Worm (Caenorhabditis elegans) whole organism, young adult: ENCODE measurements around the gene set-25.

Experiments used
- dpl-1 ChIP-seq: fragments of 150-350 bp; optimal IDR thresholded peaks from 2 replicates; lab custom pipeline; 2014; ENCODE audit warnings: missing biosample characterization, missing genetic modification reagents, missing genetic modification characterization
- hlh-26 ChIP-seq: fragments of 200-800 bp; sonication (Bioruptor generic); conservative IDR thresholded peaks from 2 replicates; pipeline ENCODE4 v1.3.6; 2022; ENCODE audit warnings: missing genetic modification reagents, missing genetic modification characterization, missing compliant biosample characterization
- hmg-20 ChIP-seq: fragments of 200-800 bp; sonication (Bioruptor generic); IDR thresholded peaks from 2 replicates; pipeline ENCODE4 v1.3.6; 2022; ENCODE audit warnings: missing genetic modification reagents, missing genetic modification characterization, missing compliant biosample characterization
- lin-40 ChIP-seq: sonication (generic microtip); optimal IDR thresholded peaks from 2 replicates; lab custom pipeline; 2016; ENCODE audit warnings: missing genetic modification characterization, mild to moderate bottlenecking, missing compliant biosample characterization, missing genotype, missing genetic modification reagents
- snpc-4 ChIP-seq, 5 experiments: fragments of 150-350 bp in 1 of 5; sonication (generic microtip) in 4 of 5; optimal IDR thresholded peaks; 2 replicates each; lab custom pipeline; 2014 to 2018; ENCODE audit warnings: missing genetic modification characterization in 5 of 5, missing biosample characterization in 3 of 5, antibody characterized with exemption in 2 of 5, mild to moderate bottlenecking in 2 of 5, missing compliant biosample characterization in 2 of 5, missing genotype in 2 of 5, moderate library complexity in 2 of 5, missing genetic modification reagents in 1 of 5
- unc-62 ChIP-seq: fragments of 150-350 bp; optimal IDR thresholded peaks from 2 replicates; lab custom pipeline; 2014; ENCODE audit warnings: missing biosample characterization, missing genetic modification reagents, missing genetic modification characterization

- TF ChIP-seq hmg-20 (GFP tag; lab: Robert Waterston, UW) = no peak
- TF ChIP-seq unc-62 = no peak
- no peak for TF ChIP-seq hlh-26 (GFP tag; lab: Robert Waterston, UW)
- TF ChIP-seq lin-40 (tag; lab: Kevin White, UChicago) = no peak
- no peak for TF ChIP-seq dpl-1
- no peak for TF ChIP-seq snpc-4 (GFP tag; optimal IDR thresholded peaks at IDR 0.05; lab: Kevin White, UChicago)
- TF ChIP-seq snpc-4 (tag; optimal IDR thresholded peaks at IDR 0.05; lab: Kevin White, UChicago) = no peak
These were observed 6.0 kb upstream of the set-25 start, which contains the start of gene pgm-2 for ce11 chrIII:13298722-13299431.
